Worm (Caenorhabditis elegans) whole organism, midembryonic: Measurements from ENCODE around the gene ndx-6.

Experiments used
- T22C8.4 ChIP-seq: fragments of 200-800 bp; sonication (Bioruptor generic); IDR thresholded peaks from 2 replicates; pipeline ENCODE4 v1.3.6; 2022; ENCODE audit warnings: missing genetic modification characterization, missing compliant biosample characterization
- cog-1 ChIP-seq: sonication (generic microtip); optimal IDR thresholded peaks from 2 replicates; lab custom pipeline; 2016; ENCODE audit warnings: missing genetic modification characterization, missing compliant biosample characterization
- flt-1 ChIP-seq: fragments of 200-800 bp; sonication (Bioruptor generic); IDR thresholded peaks from 2 replicates; pipeline ENCODE4 v1.3.6; 2022; ENCODE audit warnings: missing genetic modification characterization, missing compliant biosample characterization
- klf-2 ChIP-seq: fragments of 200-800 bp; sonication (Bioruptor generic); conservative IDR thresholded peaks from 2 replicates; pipeline ENCODE4 v1.3.6; 2022; ENCODE audit warnings: missing genetic modification reagents, missing genetic modification characterization, missing compliant biosample characterization
- ref-1 ChIP-seq: fragments of 200-800 bp; sonication (Bioruptor generic); conservative IDR thresholded peaks from 2 replicates; pipeline ENCODE4 v1.3.6; 2022; ENCODE audit warnings: missing genetic modification reagents, missing genetic modification characterization, missing compliant biosample characterization
- tab-1 ChIP-seq: fragments of 200-800 bp; sonication (Bioruptor generic); IDR thresholded peaks from 2 replicates; pipeline ENCODE4 v1.3.6; 2022; ENCODE audit warnings: missing genetic modification characterization, missing compliant biosample characterization
- ztf-23 ChIP-seq: fragments of 200-800 bp; sonication (Bioruptor generic); IDR thresholded peaks from 2 replicates; pipeline ENCODE4 v1.3.6; 2022; ENCODE audit warnings: missing genetic modification reagents, missing genetic modification characterization, missing compliant biosample characterization

DNA sequence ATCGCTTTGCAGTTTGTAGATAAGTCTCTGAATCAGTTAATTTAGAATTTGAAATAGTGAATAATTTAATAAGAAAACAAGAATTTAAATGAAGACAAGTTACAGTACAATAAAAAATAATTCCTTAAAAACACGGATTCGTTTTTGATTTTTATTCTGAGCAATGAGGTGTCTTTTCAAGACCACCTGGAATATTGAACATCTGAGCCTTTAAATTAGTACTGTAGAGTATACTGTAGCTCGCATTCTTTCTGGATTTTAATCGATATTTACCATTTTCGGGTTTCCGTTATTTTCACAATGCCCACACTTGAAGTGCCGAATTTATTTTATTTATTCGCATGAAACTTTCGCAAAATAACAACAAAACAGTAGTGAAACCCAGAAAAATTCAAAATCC is 34.2 kb upstream of the ndx-6 start, which contains the start of gene F07F6.7:
- TF ChIP-seq flt-1 (GFP tag; lab: Robert Waterston, UW) = no peak; the same call in 1 of the 2 replicates
- TF ChIP-seq ref-1 (GFP tag; lab: Robert Waterston, UW) = no peak
- no peak for TF ChIP-seq T22C8.4 (GFP tag; lab: Robert Waterston, UW)
- no peak for TF ChIP-seq tab-1
- TF ChIP-seq ztf-23 = no peak
- no peak for TF ChIP-seq cog-1 (tag; lab: Kevin White, UChicago)
- TF ChIP-seq klf-2 = no peak
